Fruit fly (Drosophila melanogaster) whole organism, wandering third instar larva: ENCODE measurements around the gene gro.

ENCODE experiments used
- Abd-B ChIP-seq: fragments of >200 bp; optimal IDR thresholded peaks from 2 replicates; lab custom pipeline; 2017; ENCODE audit warnings: missing biosample characterization, missing genetic modification characterization
- dl ChIP-seq, 2 experiments: fragments of 175-275, 200-275 bp in 1 of 2; fragments of 200-275 bp in 1 of 2; sonication (Bioruptor generic); optimal IDR thresholded peaks; lab custom pipeline; 2018; ENCODE audit warnings: mild to moderate bottlenecking in 2 of 2, missing biosample characterization in 2 of 2, missing genetic modification characterization in 2 of 2, moderate library complexity in 2 of 2; ENCODE audit not compliant: partially characterized antibody in 2 of 2, insufficient read depth in 1 of 2
- fru ChIP-seq: fragments of 200-800 bp; sonication (Bioruptor generic); optimal IDR thresholded peaks from 3 replicates; lab custom pipeline; 2016; ENCODE audit warnings: missing biosample characterization, mild to moderate bottlenecking, missing genetic modification characterization
- h ChIP-seq: fragments of 200-800 bp; sonication (Bioruptor generic); optimal IDR thresholded peaks from 3 replicates; lab custom pipeline; 2016; ENCODE audit warnings: missing biosample characterization, mild to moderate bottlenecking, missing genetic modification characterization
- pan ChIP-seq: fragments of >200 bp; optimal IDR thresholded peaks from 2 replicates; lab custom pipeline; 2017

dm6 chr3R:26030562-26030961 lies 11.0 kb upstream of the gro start:
- TF ChIP-seq pan (lab: Kevin White, UChicago) (no peak), dl (GFP tag; optimal IDR thresholded peaks at IDR 0.05; lab: Kevin White, UChicago; ENCODE audit: insufficient read depth in 1 of 2, partially characterized antibody in 2 of 2) (no peak), h (GFP tag; lab: Kevin White, UChicago) (no peak), fru (GFP tag; lab: Kevin White, UChicago) (no peak), Abd-B (GFP tag; lab: Kevin White, UChicago) (no peak)
